Worm (Caenorhabditis elegans) whole organism, mixed stage, embryonic: Measurements from ENCODE around the gene T01G6.10.

Experiments
- bed-3 ChIP-seq: fragments of 200-800 bp; sonication (Bioruptor generic); optimal IDR thresholded peaks from 3 replicates; lab custom pipeline; 2018; ENCODE audit warnings: mild to moderate bottlenecking, missing genetic modification characterization, moderate library complexity, missing compliant biosample characterization
- blmp-1 ChIP-seq: fragments of 150-350 bp; optimal IDR thresholded peaks from 2 replicates; lab custom pipeline; 2014; ENCODE audit warnings: missing biosample characterization, missing genetic modification characterization
- ceh-39 ChIP-seq: fragments of 150-350 bp; optimal IDR thresholded peaks from 2 replicates; lab custom pipeline; 2014; ENCODE audit warnings: missing biosample characterization, missing genetic modification characterization
- ces-1 ChIP-seq: fragments of 150-350 bp; optimal IDR thresholded peaks from 2 replicates; lab custom pipeline; 2014; ENCODE audit warnings: missing biosample characterization, missing genetic modification reagents, missing genetic modification characterization
- cnd-1 ChIP-seq: fragments of 200-800 bp; sonication (Bioruptor generic); optimal IDR thresholded peaks from 2 replicates; lab custom pipeline; 2018; ENCODE audit warnings: mild to moderate bottlenecking, missing genetic modification characterization, missing compliant biosample characterization
- drap-1 ChIP-seq: fragments of 200-800 bp; sonication (Bioruptor generic); optimal IDR thresholded peaks from 3 replicates; lab custom pipeline; 2018; ENCODE audit warnings: mild to moderate bottlenecking, missing genetic modification characterization, missing compliant biosample characterization
- elt-3 ChIP-seq: fragments of 150-350 bp; optimal IDR thresholded peaks from 2 replicates; lab custom pipeline; 2014; ENCODE audit warnings: missing biosample characterization, missing genetic modification characterization
- hlh-1 ChIP-seq: fragments of 150-350 bp; optimal IDR thresholded peaks from 2 replicates; lab custom pipeline; 2014; ENCODE audit warnings: missing biosample characterization, missing genetic modification reagents, missing genetic modification characterization
- lin-13 ChIP-seq: fragments of 150-350 bp; optimal IDR thresholded peaks from 2 replicates; lab custom pipeline; 2014; ENCODE audit warnings: missing biosample characterization, missing genetic modification characterization
- lin-32 ChIP-seq: fragments of 200-800 bp; sonication (Bioruptor generic); optimal IDR thresholded peaks from 2 replicates; lab custom pipeline; 2018; ENCODE audit warnings: mild to moderate bottlenecking, missing genetic modification characterization, missing compliant biosample characterization
- lsy-2 ChIP-seq: fragments of 150-350 bp; optimal IDR thresholded peaks from 2 replicates; lab custom pipeline; 2014; ENCODE audit warnings: missing biosample characterization, missing genetic modification characterization
- mab-5 ChIP-seq: fragments of 150-350 bp; optimal IDR thresholded peaks from 2 replicates; lab custom pipeline; 2014; ENCODE audit warnings: missing biosample characterization, missing genetic modification characterization
- mls-2 ChIP-seq: sonication (generic microtip); optimal IDR thresholded peaks from 2 replicates; lab custom pipeline; 2016; ENCODE audit warnings: mild to moderate bottlenecking, missing genetic modification characterization, moderate library complexity, missing compliant biosample characterization
- nhr-12 ChIP-seq: fragments of 150-350 bp; optimal IDR thresholded peaks from 2 replicates; lab custom pipeline; 2014; ENCODE audit warnings: missing biosample characterization, missing genetic modification characterization
- nhr-2 ChIP-seq: fragments of 150-350 bp; optimal IDR thresholded peaks from 2 replicates; lab custom pipeline; 2014; ENCODE audit warnings: missing biosample characterization, missing genetic modification characterization
- nhr-237 ChIP-seq: fragments of 150-350 bp; optimal IDR thresholded peaks from 2 replicates; lab custom pipeline; 2014; ENCODE audit warnings: missing biosample characterization, missing genetic modification characterization
- nhr-28 ChIP-seq: fragments of 150-350 bp; optimal IDR thresholded peaks from 2 replicates; lab custom pipeline; 2014; ENCODE audit warnings: missing biosample characterization, missing genetic modification characterization
- nhr-76 ChIP-seq: sonication (generic microtip); optimal IDR thresholded peaks from 2 replicates; lab custom pipeline; 2017; ENCODE audit warnings: missing biosample characterization, missing genetic modification characterization
- pha-4 ChIP-seq: fragments of 150-350 bp; optimal IDR thresholded peaks from 2 replicates; lab custom pipeline; 2018; ENCODE audit warnings: missing biosample characterization, missing genetic modification reagents, missing genetic modification characterization
- sem-2 ChIP-seq: fragments of 200-800 bp; sonication (Bioruptor generic); optimal IDR thresholded peaks from 2 replicates; lab custom pipeline; 2018; ENCODE audit warnings: mild to moderate bottlenecking, missing genetic modification characterization, missing compliant biosample characterization
- snpc-4 ChIP-seq: fragments of 150-350 bp; optimal IDR thresholded peaks from 2 replicates; lab custom pipeline; 2014; ENCODE audit warnings: missing biosample characterization, missing genetic modification characterization
- sptf-1 ChIP-seq: sonication (generic microtip); optimal IDR thresholded peaks from 2 replicates; lab custom pipeline; 2017; ENCODE audit warnings: mild to moderate bottlenecking, missing genetic modification characterization, moderate library complexity, missing compliant biosample characterization
- unc-120 ChIP-seq: sonication (generic microtip); optimal IDR thresholded peaks from 2 replicates; lab custom pipeline; 2017; ENCODE audit warnings: missing genetic modification characterization, missing compliant biosample characterization; ENCODE audit not compliant: poor library complexity, severe bottlenecking
- unc-62 ChIP-seq: fragments of 150-350 bp; optimal IDR thresholded peaks from 2 replicates; lab custom pipeline; 2014; ENCODE audit warnings: missing biosample characterization, missing genetic modification reagents, missing genetic modification characterization
- zip-8 ChIP-seq: fragments of 150-350 bp; optimal IDR thresholded peaks from 2 replicates; lab custom pipeline; 2014; ENCODE audit warnings: missing biosample characterization, missing genetic modification characterization
- ztf-11 ChIP-seq: fragments of 150-350 bp; optimal IDR thresholded peaks from 2 replicates; lab custom pipeline; 2014; ENCODE audit warnings: missing biosample characterization, missing genetic modification characterization

The T01G6.10 gene

ce11 chrV:489320-489719 lies 13.7 kb downstream of the T01G6.10 start, which contains the start of gene nhr-106:
nhr-106 (plus strand) TSS chrV:489620.
- no peak for TF ChIP-seq hlh-1 (tag; lab: Kevin White, UChicago)
- TF ChIP-seq nhr-237 (tag; lab: Kevin White, UChicago), result no peak
- TF ChIP-seq zip-8 (tag; lab: Kevin White, UChicago), result no peak
- TF ChIP-seq ces-1 (GFP tag; lab: Kevin White, UChicago), result no peak
- TF ChIP-seq sem-2 (GFP tag; lab: Kevin White, UChicago), result no peak

DNA sequence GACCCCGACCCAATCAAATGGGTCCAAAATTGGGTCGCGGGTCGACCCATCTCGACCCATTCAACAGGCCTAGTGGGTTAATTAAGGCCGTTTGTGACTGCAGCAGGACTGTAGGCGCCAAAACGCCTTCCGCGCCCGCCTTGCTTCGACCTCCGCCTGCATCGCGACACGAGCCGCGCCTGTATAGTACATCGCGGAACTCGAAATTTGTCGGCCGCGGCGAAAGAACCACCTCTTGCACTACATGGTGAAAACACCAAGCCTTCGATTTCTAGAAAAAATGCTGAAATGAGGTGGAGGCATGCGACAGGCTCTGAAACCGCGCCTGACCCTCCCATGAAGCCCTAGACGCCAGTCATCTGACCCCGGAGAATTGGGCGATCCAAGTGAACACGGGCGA lies 15.0 kb downstream of the T01G6.10 start:
- TF ChIP-seq nhr-76 (tag; lab: Kevin White, UChicago), result no peak
- no peak for TF ChIP-seq ces-1 (GFP tag; lab: Kevin White, UChicago)
- TF ChIP-seq ztf-11 (tag; lab: Kevin White, UChicago), result no peak
- TF ChIP-seq mab-5, result no peak
- TF ChIP-seq nhr-12 (tag; lab: Kevin White, UChicago), result no peak
- no peak for TF ChIP-seq nhr-28 (tag; lab: Kevin White, UChicago)
- no peak for TF ChIP-seq hlh-1 (tag; lab: Kevin White, UChicago)
- TF ChIP-seq unc-120 (tag; lab: Kevin White, UChicago), result no peak
- TF ChIP-seq cnd-1 (tag; lab: Kevin White, UChicago), result no peak
- TF ChIP-seq lin-13 (tag; lab: Kevin White, UChicago), result no peak
- TF ChIP-seq zip-8 (tag; lab: Kevin White, UChicago), result no peak
- no peak for TF ChIP-seq sptf-1
- no peak for TF ChIP-seq bed-3 (GFP tag; lab: Kevin White, UChicago)

ce11 chrV:486684-487083 lies 16.3 kb downstream of the T01G6.10 start, which contains the start of gene nhr-211:
nhr-211 (plus strand) TSS chrV:486984.
- TF ChIP-seq cnd-1 (tag; lab: Kevin White, UChicago), result no peak
- no peak for TF ChIP-seq nhr-28 (tag; lab: Kevin White, UChicago)
- TF ChIP-seq nhr-237 (tag; lab: Kevin White, UChicago), result no peak
- no peak for TF ChIP-seq nhr-2 (tag; lab: Kevin White, UChicago)
- no peak for TF ChIP-seq bed-3 (GFP tag; lab: Kevin White, UChicago)
- TF ChIP-seq blmp-1 (tag; lab: Kevin White, UChicago), result no peak
- TF ChIP-seq snpc-4 (tag; lab: Kevin White, UChicago), result no peak
- TF ChIP-seq unc-120 (tag; lab: Kevin White, UChicago), result no peak
- TF ChIP-seq mls-2 (tag; lab: Kevin White, UChicago), result no peak
- TF ChIP-seq lin-13 (tag; lab: Kevin White, UChicago), result no peak
- TF ChIP-seq ceh-39, result no peak
- TF ChIP-seq ces-1 (GFP tag; lab: Kevin White, UChicago), result no peak
- no peak for TF ChIP-seq unc-62 (GFP tag; lab: Kevin White, UChicago)
- no peak for TF ChIP-seq ztf-11 (tag; lab: Kevin White, UChicago)
- TF ChIP-seq nhr-76 (tag; lab: Kevin White, UChicago), result no peak
- no peak for TF ChIP-seq mab-5

- TF ChIP-seq elt-3 (no peak), mls-2 (tag; lab: Kevin White, UChicago) (no peak), lsy-2 (tag; lab: Kevin White, UChicago) (no peak), lin-32 (no peak), pha-4 (peak; percentile 6), drap-1 (GFP tag; lab: Kevin White, UChicago) (no peak), nhr-12 (tag; lab: Kevin White, UChicago) (no peak)
- TF ChIP-seq, all 35 proteins: peak for 1
Measured at ce11 chrV:484285-484890, 18.6 kb downstream of the T01G6.10 start, which contains the start of gene nhr-212. nhr-212 (plus strand) TSS chrV:484857.

- TF ChIP-seq bed-3 (GFP tag; lab: Kevin White, UChicago) (no peak), lin-32 (no peak), ztf-11 (tag; lab: Kevin White, UChicago) (no peak), elt-3 (no peak), mls-2 (tag; lab: Kevin White, UChicago) (no peak), nhr-2 (tag; lab: Kevin White, UChicago) (no peak), unc-120 (tag; lab: Kevin White, UChicago) (no peak), lin-13 (tag; lab: Kevin White, UChicago) (no peak), unc-62 (GFP tag; lab: Kevin White, UChicago) (no peak), cnd-1 (tag; lab: Kevin White, UChicago) (no peak), lsy-2 (tag; lab: Kevin White, UChicago) (no peak), nhr-237 (tag; lab: Kevin White, UChicago) (no peak)
Measured at ce11 chrV:483289-483795, 19.7 kb downstream of the T01G6.10 start, which contains the start of gene nhr-130. nhr-130 (minus strand) TSS chrV:483339.
